Fruit fly (Drosophila melanogaster): ENCODE data around the gene Muc30E.

Gene Muc30E

DNA sequence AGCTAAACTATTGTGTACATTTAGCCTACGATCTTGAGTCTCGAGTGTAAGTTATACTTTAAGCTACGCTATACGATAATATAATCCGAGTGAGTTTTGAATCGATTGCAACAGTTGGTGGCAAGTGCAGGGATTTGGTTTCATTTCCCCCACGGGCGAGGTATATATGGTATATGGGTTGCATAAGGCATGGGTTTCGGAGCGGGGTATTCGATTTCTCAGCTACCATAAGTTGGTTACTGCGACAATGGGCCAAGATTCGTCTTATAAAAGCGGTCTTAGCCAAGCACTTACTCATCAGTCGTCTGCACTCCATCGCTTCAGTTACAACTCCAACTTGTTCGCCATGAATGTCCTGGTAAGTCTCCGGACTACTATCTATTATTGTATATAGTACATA is 27.4 kb upstream of the Muc30E start, which contains the start of gene CG42367:
CG42367 (plus strand) TSS at position 301 of the 400 bp plus-strand sequence.
- TF ChIP-seq psq (optimal IDR thresholded peaks at IDR 0.05) (no peak), pan (optimal IDR thresholded peaks at IDR 0.05) (no peak), EcR (GFP tag; optimal IDR thresholded peaks at IDR 0.05) (no peak), Dll (optimal IDR thresholded peaks at IDR 0.05) (no peak), CG8478 (optimal IDR thresholded peaks at IDR 0.05) (no peak)

DNA sequence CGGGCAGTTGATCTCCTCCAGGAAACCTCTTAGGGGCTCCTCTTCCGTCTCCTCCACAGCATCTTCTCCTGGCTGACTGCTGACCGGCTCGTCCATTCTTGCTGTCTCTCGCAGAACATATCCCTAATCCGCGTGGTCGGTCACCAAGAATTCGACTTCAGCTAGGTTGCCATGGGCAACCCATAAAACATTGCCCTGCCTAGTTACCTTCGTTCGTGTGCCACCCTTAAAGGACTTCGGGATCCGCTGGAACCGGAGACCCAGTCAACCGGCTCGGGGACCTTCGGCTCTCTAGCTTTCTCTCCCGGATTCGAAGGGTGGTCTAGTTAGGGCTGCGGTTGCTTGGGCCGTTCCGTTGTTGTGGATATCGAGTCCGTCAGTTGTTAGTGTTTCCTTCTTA is 21.8 kb upstream of the Muc30E start, which contains the start of the genes TbCMF46 and CG42366:
TbCMF46 (minus strand) TSS at position 101 of the 400 bp plus-strand sequence.
CG42366 (plus strand) TSS at position 397 of the 400 bp plus-strand sequence.
- TF ChIP-seq EcR (GFP tag; optimal IDR thresholded peaks at IDR 0.05) (no peak), CG8478 (optimal IDR thresholded peaks at IDR 0.05) (no peak), Dll (optimal IDR thresholded peaks at IDR 0.05) (no peak), pan (optimal IDR thresholded peaks at IDR 0.05) (no peak), psq (optimal IDR thresholded peaks at IDR 0.05) (no peak), usp (GFP tag; optimal IDR thresholded peaks at IDR 0.05) (no peak)

DNA sequence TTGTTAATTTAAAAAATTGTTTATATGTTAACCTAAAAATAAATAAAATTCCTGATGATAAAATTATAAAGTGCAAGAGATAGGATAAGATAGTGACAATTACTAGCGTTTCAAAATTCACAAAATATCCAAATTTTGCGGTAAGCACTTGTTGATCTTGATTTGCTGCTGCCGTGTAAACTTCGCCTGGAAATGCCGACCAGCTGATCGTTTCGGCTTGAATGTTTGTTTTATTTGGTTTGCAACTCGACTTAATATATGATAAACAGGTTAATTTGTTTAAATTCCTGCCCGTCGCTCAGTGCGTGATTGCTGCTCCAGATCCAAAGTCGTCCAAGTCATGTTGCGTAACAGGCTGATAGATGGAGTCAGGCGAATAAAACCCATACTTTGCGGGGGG is 18.5 kb upstream of the Muc30E start, which contains the start of gene CG4592:
CG4592 (plus strand) TSS at position 233 of the 400 bp plus-strand sequence.
- TF ChIP-seq usp (GFP tag; optimal IDR thresholded peaks at IDR 0.05) (no peak), Dll (optimal IDR thresholded peaks at IDR 0.05) (no peak), EcR (GFP tag; optimal IDR thresholded peaks at IDR 0.05) (no peak), CG8478 (optimal IDR thresholded peaks at IDR 0.05) (no peak), psq (optimal IDR thresholded peaks at IDR 0.05) (no peak), pan (optimal IDR thresholded peaks at IDR 0.05) (no peak)

DNA sequence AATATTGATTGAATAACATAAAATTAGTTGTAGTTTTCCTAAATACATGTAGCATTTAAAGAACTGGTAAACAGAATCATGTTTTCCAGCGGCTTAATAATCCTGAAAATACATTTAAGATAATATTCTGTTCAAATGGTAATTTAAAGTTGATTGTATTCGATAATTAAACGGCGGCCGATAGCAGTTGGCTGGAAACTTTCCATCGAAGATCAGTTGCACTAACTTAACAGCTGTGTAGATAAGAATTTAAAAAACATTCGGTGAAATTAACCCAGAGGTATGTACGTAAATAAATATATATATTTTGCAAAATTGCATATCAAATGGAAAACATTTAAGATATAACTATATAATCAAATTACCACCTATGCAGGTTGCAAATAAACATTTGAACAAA is 17.0 kb upstream of the Muc30E start, which contains the start of gene CG4594:
CG4594 (plus strand) TSS at position 212 of the 400 bp plus-strand sequence.
- TF ChIP-seq pan (optimal IDR thresholded peaks at IDR 0.05) = no peak
- no peak for TF ChIP-seq CG8478 (optimal IDR thresholded peaks at IDR 0.05)
- TF ChIP-seq usp (GFP tag; optimal IDR thresholded peaks at IDR 0.05) = no peak
- TF ChIP-seq psq (optimal IDR thresholded peaks at IDR 0.05) = no peak
- no peak for TF ChIP-seq EcR (GFP tag; optimal IDR thresholded peaks at IDR 0.05)
- no peak for TF ChIP-seq Dll (optimal IDR thresholded peaks at IDR 0.05)

DNA sequence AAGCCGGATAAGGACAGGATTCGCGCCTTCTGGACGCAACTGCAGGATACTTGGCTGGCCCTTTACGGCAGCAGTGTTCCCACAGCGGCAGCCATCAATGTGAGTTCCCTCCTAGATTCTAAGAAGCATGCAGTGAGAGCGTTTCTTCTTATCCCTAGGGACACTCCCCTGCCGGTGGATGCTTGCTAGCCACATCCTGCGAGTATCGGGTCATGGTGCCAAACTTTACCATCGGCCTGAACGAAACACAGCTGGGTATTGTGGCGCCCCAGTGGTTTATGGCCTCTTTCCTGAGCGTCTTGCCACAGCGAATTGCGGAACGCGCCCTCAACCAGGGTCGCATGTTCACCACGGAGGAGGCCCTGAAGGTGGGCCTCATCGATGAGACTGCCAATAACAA is 16.3 kb upstream of the Muc30E start:
- TF ChIP-seq psq (optimal IDR thresholded peaks at IDR 0.05) (no peak), EcR (GFP tag; optimal IDR thresholded peaks at IDR 0.05) (no peak), pan (optimal IDR thresholded peaks at IDR 0.05) (no peak), Dll (optimal IDR thresholded peaks at IDR 0.05) (no peak), CG8478 (optimal IDR thresholded peaks at IDR 0.05) (no peak), usp (GFP tag; optimal IDR thresholded peaks at IDR 0.05) (no peak)

DNA sequence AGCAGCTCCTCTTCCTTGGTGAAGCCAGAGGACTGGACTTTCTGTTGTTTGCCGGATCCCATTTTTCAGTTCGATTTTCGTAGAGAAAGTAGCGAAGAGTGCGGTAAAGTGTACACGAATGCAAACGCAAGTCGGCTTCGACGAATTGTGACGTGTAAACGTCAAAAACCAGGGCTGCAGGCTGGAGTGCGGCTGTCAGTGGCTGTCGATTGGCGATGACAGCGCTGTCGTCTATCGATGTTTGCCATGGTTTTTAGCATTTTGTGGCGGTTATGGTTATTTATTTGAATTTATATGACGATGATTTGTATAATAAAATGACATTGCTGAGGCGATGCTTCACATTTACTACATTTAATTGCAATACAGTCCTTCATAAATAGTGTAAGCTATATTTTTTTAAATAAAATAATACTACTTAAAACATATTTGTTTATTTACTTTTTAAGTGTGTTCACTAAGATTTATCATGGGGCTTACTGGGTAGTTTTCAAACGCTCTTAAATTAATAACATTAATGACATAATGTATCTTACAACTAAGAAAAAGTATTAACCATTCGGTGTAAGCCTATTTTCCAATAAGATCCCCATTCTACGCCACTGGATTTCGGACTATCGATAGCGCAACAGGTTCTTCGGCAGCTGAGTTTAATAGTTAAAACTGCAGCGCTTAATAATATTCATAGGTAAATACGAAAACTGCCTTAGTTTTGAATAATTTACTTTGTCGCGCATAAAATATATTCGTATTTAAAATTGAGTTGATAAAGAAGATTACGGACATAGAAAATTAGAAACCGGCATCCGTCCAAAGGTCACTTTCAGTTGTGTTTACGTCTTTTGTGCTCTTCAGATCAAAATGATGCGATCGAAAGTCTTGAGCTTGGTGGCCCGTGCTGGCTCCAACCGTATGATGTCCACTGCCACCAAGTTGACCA is 15.4 kb upstream of the Muc30E start, which contains the start of the genes CG5885 and CG4598:
CG5885 (minus strand) TSS at position 311 of the 940 bp plus-strand sequence.
CG4598 (plus strand) TSS at position 599 of the 940 bp plus-strand sequence.
- TF ChIP-seq pan (optimal IDR thresholded peaks at IDR 0.05) (no peak), psq (optimal IDR thresholded peaks at IDR 0.05) (no peak), Dll (optimal IDR thresholded peaks at IDR 0.05) (no peak), EcR (GFP tag; optimal IDR thresholded peaks at IDR 0.05) (no peak), usp (GFP tag; optimal IDR thresholded peaks at IDR 0.05) (no peak), CG8478 (optimal IDR thresholded peaks at IDR 0.05) (no peak)

DNA sequence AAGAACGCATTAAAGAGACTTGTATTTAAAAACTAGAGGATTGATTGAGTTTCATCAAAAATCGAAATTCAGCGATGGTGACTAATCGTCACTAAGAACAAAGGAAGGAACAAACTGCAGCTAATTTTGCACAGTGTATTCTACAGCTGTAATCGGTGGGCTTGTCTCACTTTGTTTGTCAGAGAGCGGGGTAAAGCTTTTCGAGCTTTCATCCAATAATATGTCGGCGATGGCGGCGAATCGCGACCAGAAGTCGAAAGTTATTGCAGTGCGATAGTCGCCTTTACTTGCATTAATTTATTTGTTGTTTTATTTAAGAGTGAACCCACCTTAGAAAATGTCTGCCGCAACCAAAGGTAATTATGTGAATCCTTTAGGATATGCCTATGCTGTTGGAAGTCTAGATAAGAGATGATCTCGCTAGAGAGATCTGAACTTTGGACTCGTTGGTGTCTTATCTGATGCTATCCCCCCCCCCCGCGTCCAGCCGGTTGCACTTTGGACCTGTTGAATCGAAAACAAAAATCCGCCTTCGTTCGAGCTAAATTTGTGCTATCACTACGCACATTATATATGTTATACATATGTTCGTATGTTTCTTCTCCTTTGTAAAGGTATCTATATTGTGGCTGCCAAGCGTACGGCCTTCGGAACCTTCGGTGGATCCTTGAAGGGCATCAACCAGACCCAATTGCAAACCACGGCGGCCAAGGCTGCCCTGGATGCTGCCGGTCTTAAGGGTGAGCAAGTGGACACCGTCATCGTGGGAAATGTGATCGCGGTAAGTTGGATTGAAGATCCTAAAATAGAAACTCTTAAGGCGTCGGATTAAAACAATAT is 12.3 kb upstream of the Muc30E start, which contains the start of gene yip2:
yip2 (plus strand) TSS at position 243 of the 840 bp plus-strand sequence.
- no peak for TF ChIP-seq EcR (GFP tag; optimal IDR thresholded peaks at IDR 0.05)
- no peak for TF ChIP-seq pan (optimal IDR thresholded peaks at IDR 0.05)
- no peak for TF ChIP-seq usp (GFP tag; optimal IDR thresholded peaks at IDR 0.05)
- TF ChIP-seq psq (optimal IDR thresholded peaks at IDR 0.05) = no peak
- TF ChIP-seq Dll (optimal IDR thresholded peaks at IDR 0.05) = no peak
- no peak for TF ChIP-seq CG8478 (optimal IDR thresholded peaks at IDR 0.05)

DNA sequence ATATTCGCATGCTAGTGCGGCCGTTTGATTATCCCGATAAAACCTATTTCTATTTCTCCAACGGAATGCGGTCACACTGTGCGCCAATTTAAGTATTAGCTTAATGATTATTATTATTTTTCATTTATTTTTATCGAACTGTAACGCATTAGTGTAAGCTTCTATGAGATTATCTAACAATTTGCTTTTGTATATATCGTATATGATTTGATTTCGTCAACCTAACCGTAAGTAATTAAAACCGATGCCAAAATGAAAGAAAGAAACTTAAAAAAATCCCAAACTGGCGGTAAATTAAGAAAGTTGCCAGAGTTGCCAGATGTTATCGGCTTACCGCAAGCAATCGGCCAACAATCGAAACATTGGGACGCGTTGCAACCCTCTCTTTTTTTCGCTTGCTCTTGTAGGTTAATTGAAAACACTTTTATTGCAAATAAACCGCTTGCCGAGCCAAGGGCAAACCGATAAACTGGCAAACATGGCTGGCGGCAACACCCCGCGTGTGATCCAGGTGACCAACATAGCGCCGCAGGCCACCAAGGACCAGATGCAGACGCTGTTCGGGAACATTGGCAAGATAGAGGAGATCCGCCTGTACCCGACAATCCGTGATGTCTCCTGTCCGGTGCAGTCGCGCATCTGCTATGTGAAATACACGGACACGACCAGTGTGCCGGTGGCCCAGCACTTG is 9.8 kb upstream of the Muc30E start, which contains the start of the genes Etl1 and Srp54:
Etl1 (minus strand) TSS at position 39 of the 691 bp plus-strand sequence.
Srp54 (plus strand) TSS at position 342 of the 691 bp plus-strand sequence.
- TF ChIP-seq usp (GFP tag; optimal IDR thresholded peaks at IDR 0.05) (no peak), pan (optimal IDR thresholded peaks at IDR 0.05) (no peak), Dll (optimal IDR thresholded peaks at IDR 0.05) (no peak), EcR (GFP tag; optimal IDR thresholded peaks at IDR 0.05) (no peak), CG8478 (optimal IDR thresholded peaks at IDR 0.05) (no peak), psq (optimal IDR thresholded peaks at IDR 0.05) (no peak)

DNA sequence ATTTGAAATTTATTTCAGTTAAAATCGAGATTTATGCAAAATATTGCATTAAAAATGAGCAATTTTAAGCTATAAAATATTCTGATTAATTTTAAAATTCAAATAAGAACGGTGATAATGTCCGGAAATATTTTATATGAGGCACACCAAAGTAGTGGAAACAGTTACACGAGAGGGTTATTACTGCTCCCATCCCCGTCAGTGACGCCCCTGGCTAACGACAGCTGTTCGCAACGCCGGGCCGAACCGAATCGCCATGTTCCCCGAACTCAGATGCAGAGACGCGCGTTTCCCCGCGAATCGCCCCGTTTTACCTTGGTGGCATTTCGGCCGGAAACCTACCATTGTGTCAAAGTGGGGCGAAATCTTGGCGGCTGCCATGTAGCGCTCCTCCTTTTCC is 8.9 kb upstream of the Muc30E start:
- TF ChIP-seq EcR (GFP tag; optimal IDR thresholded peaks at IDR 0.05) (no peak), pan (optimal IDR thresholded peaks at IDR 0.05) (no peak), psq (optimal IDR thresholded peaks at IDR 0.05) (no peak), CG8478 (optimal IDR thresholded peaks at IDR 0.05) (no peak), Dll (optimal IDR thresholded peaks at IDR 0.05) (no peak), usp (GFP tag; optimal IDR thresholded peaks at IDR 0.05) (no peak)

DNA sequence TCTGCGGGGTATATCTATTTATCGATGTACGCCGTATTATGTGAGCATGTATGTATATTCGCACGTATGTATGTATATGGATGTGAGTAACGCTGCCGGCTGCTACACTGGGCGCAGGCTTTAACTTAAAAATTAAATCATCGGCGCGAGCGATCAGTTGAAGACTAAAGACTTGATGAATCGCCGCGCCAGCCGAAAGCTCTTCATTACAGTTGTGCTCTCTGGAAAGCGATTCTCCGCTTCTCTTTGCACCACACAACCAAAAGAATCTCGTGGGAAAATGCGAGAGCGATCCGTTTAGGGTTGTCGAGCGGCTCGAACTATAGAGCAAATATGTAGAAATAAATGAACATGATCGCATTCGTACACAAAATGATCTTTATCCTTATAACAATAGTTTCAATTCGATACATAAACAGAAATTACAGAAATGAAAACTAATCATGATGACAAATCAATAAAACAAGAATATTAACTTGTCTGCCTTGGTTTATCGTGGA is 5.6 kb upstream of the Muc30E start, which contains the start of gene CG13124:
CG13124 (minus strand) TSS at position 166 of the 500 bp plus-strand sequence.
- TF ChIP-seq CG8478 (optimal IDR thresholded peaks at IDR 0.05) (no peak), pan (optimal IDR thresholded peaks at IDR 0.05) (no peak), psq (optimal IDR thresholded peaks at IDR 0.05) (no peak), Dll (optimal IDR thresholded peaks at IDR 0.05) (no peak), usp (GFP tag; optimal IDR thresholded peaks at IDR 0.05) (no peak)

All from whole organism.